Worm (Caenorhabditis elegans): ENCODE measurements around the gene srh-170.

The srh-170 gene

ce11 chrV:15341404-15341803 lies 47.3 kb downstream of the srh-170 start, which contains the start of gene clec-229:
clec-229 (minus strand) TSS chrV:15341504.
- TF ChIP-seq ceh-36 (tag; optimal IDR thresholded peaks at IDR 0.05) = no peak
- TF ChIP-seq ets-7 (tag; optimal IDR thresholded peaks at IDR 0.05) = no peak
- TF ChIP-seq tbx-37 (GFP tag; conservative IDR thresholded peaks at IDR 0.05) = no peak
- no peak for TF ChIP-seq sea-1 (GFP tag; conservative IDR thresholded peaks at IDR 0.05)
- TF ChIP-seq ceh-13 (GFP tag; optimal IDR thresholded peaks at IDR 0.05) = no peak
- TF ChIP-seq F13C5.2 (tag; optimal IDR thresholded peaks at IDR 0.05) = no peak
- no peak for TF ChIP-seq ama-1 (optimal IDR thresholded peaks at IDR 0.05)
- no peak for TF ChIP-seq B0310.2 (tag; optimal IDR thresholded peaks at IDR 0.05)
- TF ChIP-seq hmbx-1 (tag; optimal IDR thresholded peaks at IDR 0.05) = no peak
- no peak for TF ChIP-seq tra-4 (tag; optimal IDR thresholded peaks at IDR 0.05)
- TF ChIP-seq hmg-4 (GFP tag; optimal IDR thresholded peaks at IDR 0.05) = no peak
- no peak for TF ChIP-seq aly-1 (tag; optimal IDR thresholded peaks at IDR 0.05)
- TF ChIP-seq scrt-1 (GFP tag; IDR thresholded peaks at IDR 0.05) = no peak
- TF ChIP-seq pes-1 (GFP tag; IDR thresholded peaks at IDR 0.05) = no peak

DNA sequence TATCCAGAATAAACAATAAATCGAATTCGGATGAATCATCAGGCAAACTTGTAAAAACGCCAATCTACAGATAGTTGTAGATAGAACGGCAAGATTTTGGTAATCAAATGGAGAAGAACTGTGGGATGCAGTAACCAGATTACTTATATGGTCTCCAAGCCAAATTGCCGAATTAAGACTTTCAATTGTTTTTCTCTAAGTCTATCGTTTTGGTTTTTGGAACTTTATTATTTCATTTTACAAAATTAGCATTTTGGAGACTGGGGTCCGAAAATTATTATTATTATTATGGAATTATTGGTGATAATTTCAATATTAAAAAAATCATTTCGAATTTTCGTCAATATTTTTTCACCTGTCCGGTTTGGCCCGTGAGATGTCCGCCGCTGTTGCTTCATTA lies 49.3 kb downstream of the srh-170 start, which contains the start of gene clec-228:
clec-228 (minus strand) TSS at position 101 of the 400 bp plus-strand sequence.
- TF ChIP-seq sea-1 (GFP tag; conservative IDR thresholded peaks at IDR 0.05) (no peak), ceh-36 (tag; optimal IDR thresholded peaks at IDR 0.05) (no peak), F13C5.2 (tag; optimal IDR thresholded peaks at IDR 0.05) (no peak), flt-1 (GFP tag; IDR thresholded peaks at IDR 0.05) (no peak), tbx-37 (GFP tag; conservative IDR thresholded peaks at IDR 0.05) (no peak), aly-1 (tag; optimal IDR thresholded peaks at IDR 0.05) (no peak), pes-1 (GFP tag; IDR thresholded peaks at IDR 0.05) (no peak), hmg-4 (GFP tag; optimal IDR thresholded peaks at IDR 0.05) (no peak), ets-7 (tag; optimal IDR thresholded peaks at IDR 0.05) (no peak), tra-4 (tag; optimal IDR thresholded peaks at IDR 0.05) (no peak)

DNA sequence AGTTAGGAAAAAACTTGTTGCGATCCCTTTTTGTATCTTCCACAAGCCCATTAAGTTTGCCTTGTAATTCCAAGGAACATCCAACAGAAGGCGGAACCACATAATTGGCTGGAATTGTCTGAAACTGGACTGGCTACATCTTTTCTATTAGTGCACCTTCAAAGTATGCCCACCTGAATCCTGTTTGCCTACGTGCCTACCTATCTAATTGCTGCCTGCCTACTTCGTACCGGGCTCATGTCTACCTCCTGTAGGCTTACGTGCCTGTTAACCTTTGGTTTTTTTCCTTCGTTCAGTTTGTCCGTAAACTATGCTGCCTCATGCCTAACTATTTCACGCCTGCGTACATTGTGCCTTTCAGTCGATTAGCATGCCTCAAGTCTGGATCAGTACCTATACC lies 51.3 kb downstream of the srh-170 start, which contains the start of gene wrt-7:
wrt-7 (minus strand) TSS at position 101 of the 400 bp plus-strand sequence.
- TF ChIP-seq hmg-4 (GFP tag; optimal IDR thresholded peaks at IDR 0.05) (no peak), F13C5.2 (tag; optimal IDR thresholded peaks at IDR 0.05) (no peak), B0310.2 (tag; optimal IDR thresholded peaks at IDR 0.05) (no peak), aly-1 (tag; optimal IDR thresholded peaks at IDR 0.05) (no peak), tra-4 (tag; optimal IDR thresholded peaks at IDR 0.05) (no peak), ceh-13 (GFP tag; optimal IDR thresholded peaks at IDR 0.05) (no peak), flt-1 (GFP tag; IDR thresholded peaks at IDR 0.05) (no peak), tbx-11 (GFP tag; IDR thresholded peaks at IDR 0.05) (no peak), hmbx-1 (tag; optimal IDR thresholded peaks at IDR 0.05) (no peak), ama-1 (optimal IDR thresholded peaks at IDR 0.05) (no peak)

All from whole organism, early embryonic.